Worm (Caenorhabditis elegans): Measurements from ENCODE around the gene T05B11.4.
"Not testable (repeated sequence)": the region's sequence is repeated elsewhere in the genome, so short reads cannot be mapped to it uniquely, and the experiment has no call there.

Gene T05B11.4

DNA sequence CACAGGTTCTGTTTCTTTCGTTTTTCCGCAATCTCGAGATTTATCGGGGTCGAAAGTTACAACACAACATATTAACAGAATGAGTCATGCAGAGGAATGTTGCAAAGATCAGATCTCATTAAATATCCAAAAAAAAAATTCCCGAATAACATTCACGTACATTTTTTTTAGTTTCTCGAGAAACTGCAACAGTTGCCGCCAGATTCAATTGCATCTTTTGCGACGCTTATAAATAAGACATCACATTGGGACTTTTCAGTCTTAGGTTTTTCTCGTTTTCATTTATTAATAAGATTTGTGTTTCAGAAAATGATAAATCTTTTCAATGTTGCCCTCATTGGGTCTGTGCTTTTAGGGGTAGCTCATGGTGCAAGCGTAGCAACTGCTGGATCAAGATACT lies 40.8 kb downstream of the T05B11.4 start, which contains the start of gene ZK105.1:
Gene ZK105.1 (plus strand): TSS at position 301 of the 400 bp plus-strand sequence.
- TF ChIP-seq tbx-8 (GFP tag; optimal IDR thresholded peaks at IDR 0.05) (no peak), M03D4.4 (tag; optimal IDR thresholded peaks at IDR 0.05) (no peak), lsy-2 (tag; optimal IDR thresholded peaks at IDR 0.05) (no peak), zip-8 (tag; optimal IDR thresholded peaks at IDR 0.05) (no peak), cnd-1 (tag; optimal IDR thresholded peaks at IDR 0.05) (no peak), bed-3 (GFP tag; optimal IDR thresholded peaks at IDR 0.05) (no peak)

DNA sequence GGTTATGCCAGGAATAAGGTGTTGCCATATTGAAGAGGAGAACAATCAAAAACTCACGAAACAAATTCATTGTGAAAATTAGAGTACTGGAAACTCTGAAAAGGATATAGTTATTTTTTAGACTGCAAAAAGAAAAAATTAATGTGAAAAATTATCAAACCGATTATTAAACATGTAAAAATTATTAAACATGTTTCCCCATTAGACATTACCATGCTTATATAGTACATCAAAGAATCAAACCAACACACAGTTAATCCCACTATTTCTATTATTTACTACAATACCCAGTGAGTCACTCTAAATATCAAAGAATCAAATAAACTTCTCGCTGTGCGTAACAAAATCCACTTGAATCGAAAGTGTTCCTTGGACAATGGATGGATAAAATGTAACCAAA lies 41.4 kb downstream of the T05B11.4 start, which contains the start of gene ZK105.13:
Gene ZK105.13 (minus strand): TSS at position 101 of the 400 bp plus-strand sequence.
- TF ChIP-seq elt-3 (tag; optimal IDR thresholded peaks at IDR 0.05) (no peak), nhr-76 (tag; optimal IDR thresholded peaks at IDR 0.05) (no peak), lsy-2 (tag; optimal IDR thresholded peaks at IDR 0.05) (no peak), nhr-237 (tag; optimal IDR thresholded peaks at IDR 0.05) (no peak), tbx-8 (GFP tag; optimal IDR thresholded peaks at IDR 0.05) (no peak), snpc-4 (tag; optimal IDR thresholded peaks at IDR 0.05) (no peak), unc-62 (GFP tag; optimal IDR thresholded peaks at IDR 0.05) (no peak), mls-2 (tag; optimal IDR thresholded peaks at IDR 0.05) (no peak), pha-4 (tag; optimal IDR thresholded peaks at IDR 0.05) (no peak), cnd-1 (tag; optimal IDR thresholded peaks at IDR 0.05) (no peak), ceh-83 (GFP tag; optimal IDR thresholded peaks at IDR 0.05) (no peak), drap-1 (GFP tag; optimal IDR thresholded peaks at IDR 0.05) (no peak), blmp-1 (tag; optimal IDR thresholded peaks at IDR 0.05) (no peak), nhr-2 (tag; optimal IDR thresholded peaks at IDR 0.05) (no peak), bed-3 (GFP tag; optimal IDR thresholded peaks at IDR 0.05) (no peak), lin-32 (GFP tag; optimal IDR thresholded peaks at IDR 0.05) (no peak), hlh-1 (tag; optimal IDR thresholded peaks at IDR 0.05) (no peak), elt-1 (tag; optimal IDR thresholded peaks at IDR 0.05; ENCODE audit: borderline replicate concordance, insufficient read depth) (no peak), nhr-12 (tag; optimal IDR thresholded peaks at IDR 0.05) (no peak), ham-2 (GFP tag; optimal IDR thresholded peaks at IDR 0.05) (no peak)

DNA sequence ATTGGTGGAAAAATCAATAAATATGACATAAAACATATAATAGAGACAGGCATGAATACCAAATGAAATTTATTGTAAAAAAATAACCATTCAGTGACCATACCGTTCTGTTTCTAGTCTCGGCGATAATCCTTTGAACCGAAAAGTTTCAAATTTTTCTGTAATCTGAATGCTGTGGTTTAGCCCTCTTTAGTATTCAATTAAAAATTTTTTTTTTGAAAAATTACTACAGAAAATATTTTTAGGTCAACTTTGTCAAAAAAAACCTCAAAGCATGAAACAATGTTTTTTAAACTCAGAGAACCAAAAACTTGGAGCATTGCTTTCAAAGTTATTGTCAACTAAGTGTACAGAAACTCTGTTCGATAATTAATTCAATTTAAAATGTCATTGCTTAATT lies 45.9 kb downstream of the T05B11.4 start, which contains the start of gene ZK105.11:
Gene ZK105.11 (minus strand): TSS at position 101 of the 400 bp plus-strand sequence.
- TF ChIP-seq lin-13 (tag; optimal IDR thresholded peaks at IDR 0.05) (no peak), nhr-28 (tag; optimal IDR thresholded peaks at IDR 0.05) (no peak), mep-1 (tag; optimal IDR thresholded peaks at IDR 0.05) (no peak), mls-2 (tag; optimal IDR thresholded peaks at IDR 0.05) (no peak), tbx-8 (GFP tag; optimal IDR thresholded peaks at IDR 0.05) (no peak), sem-2 (GFP tag; optimal IDR thresholded peaks at IDR 0.05) (no peak), ham-2 (GFP tag; optimal IDR thresholded peaks at IDR 0.05) (no peak), hlh-1 (tag; optimal IDR thresholded peaks at IDR 0.05) (no peak), pha-4 (tag; optimal IDR thresholded peaks at IDR 0.05) (no peak), unc-39 (tag; optimal IDR thresholded peaks at IDR 0.05) (no peak), cnd-1 (tag; optimal IDR thresholded peaks at IDR 0.05) (no peak), ceh-83 (GFP tag; optimal IDR thresholded peaks at IDR 0.05) (no peak), nhr-12 (tag; optimal IDR thresholded peaks at IDR 0.05) (no peak), bed-3 (GFP tag; optimal IDR thresholded peaks at IDR 0.05) (no peak), snpc-4 (tag; optimal IDR thresholded peaks at IDR 0.05) (no peak)

DNA sequence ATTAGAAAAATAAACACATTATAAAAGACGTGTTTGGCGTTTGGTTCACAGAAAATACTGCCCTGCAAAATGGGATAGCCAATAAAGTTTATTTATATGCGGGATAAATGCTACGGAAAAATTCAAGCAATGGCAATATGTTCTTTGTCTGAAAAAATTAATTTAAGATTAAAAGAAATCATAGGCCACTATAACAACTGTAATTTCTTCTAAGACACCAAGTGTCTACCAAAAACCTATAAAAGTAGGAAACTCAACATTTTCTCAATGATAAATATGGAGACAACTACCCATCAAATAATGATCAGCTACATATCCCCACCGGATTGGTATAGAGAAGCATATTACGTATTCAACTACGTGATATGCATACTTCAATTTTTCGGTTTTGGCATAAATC lies 49.1 kb downstream of the T05B11.4 start, which contains the start of gene srw-3:
Gene srw-3 (plus strand): TSS at position 301 of the 400 bp plus-strand sequence.
- TF ChIP-seq blmp-1 (tag; optimal IDR thresholded peaks at IDR 0.05) (no peak), elt-3 (tag; optimal IDR thresholded peaks at IDR 0.05) (no peak), ceh-83 (GFP tag; optimal IDR thresholded peaks at IDR 0.05) (no peak), ceh-39 (tag; optimal IDR thresholded peaks at IDR 0.05) (no peak), unc-39 (tag; optimal IDR thresholded peaks at IDR 0.05) (no peak), tbx-8 (GFP tag; optimal IDR thresholded peaks at IDR 0.05) (no peak)

DNA sequence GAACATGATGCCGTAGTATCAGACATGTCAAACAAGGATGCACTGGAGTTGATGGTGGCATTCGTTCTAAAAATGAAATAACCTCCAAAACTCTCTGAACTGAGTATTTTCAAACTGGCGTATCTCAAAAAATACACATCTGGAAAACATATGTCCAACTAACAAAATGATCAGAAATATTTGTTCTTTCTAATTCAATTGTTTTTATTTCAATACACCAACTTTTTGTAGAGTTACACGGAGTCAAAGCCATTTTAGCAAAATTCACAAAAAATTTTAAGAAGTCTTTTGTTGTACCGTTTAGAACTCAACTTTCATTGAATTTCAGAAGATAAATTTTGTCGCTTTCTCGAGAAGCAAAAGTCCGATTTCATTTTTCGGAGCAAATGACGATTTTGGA lies 50.9 kb downstream of the T05B11.4 start, which contains the start of gene srsx-40:
Gene srsx-40 (minus strand): TSS at position 101 of the 400 bp plus-strand sequence.
- TF ChIP-seq unc-39, hlh-1, mep-1 (tag; optimal IDR thresholded peaks at IDR 0.05): not testable (repeated sequence)
